Fruit fly (Drosophila melanogaster): ENCODE results near the gene AMPKalpha.

- TF ChIP-seq cnc (optimal IDR thresholded peaks at IDR 0.05): no peak
- no peak for TF ChIP-seq kay (GFP tag; ENCODE audit: borderline replicate concordance)
- TF ChIP-seq CG14711 (tag; optimal IDR thresholded peaks at IDR 0.05): no peak
- no peak for TF ChIP-seq CG7101 (tag; optimal IDR thresholded peaks at IDR 0.05)
- no peak for TF ChIP-seq CG11617 (GFP tag; optimal IDR thresholded peaks at IDR 0.05)
These were observed 32.3 kb downstream of the AMPKalpha start for dm6 chrX:1407683-1408082.

All from whole organism, adult.